Fruit fly (Drosophila melanogaster) whole organism, adult: Measurements from ENCODE around the gene CG45544.

Experiments
- CG1620 ChIP-seq: fragments of 200-800 bp; sonication (Bioruptor generic); optimal IDR thresholded peaks from 2 replicates; lab custom pipeline; 2016; ENCODE audit warnings: missing biosample characterization, missing genetic modification characterization
- CG5204 ChIP-seq: fragments of 200-800 bp; sonication (Bioruptor generic); optimal IDR thresholded peaks from 2 replicates; lab custom pipeline; 2016; ENCODE audit warnings: missing biosample characterization, missing genetic modification characterization
- CG7045 ChIP-seq: fragments of 200-800 bp; sonication (Bioruptor generic); optimal IDR thresholded peaks from 2 replicates; lab custom pipeline; 2017; ENCODE audit warnings: missing biosample characterization, mild to moderate bottlenecking, missing genetic modification characterization
- Mnt ChIP-seq: fragments of 200-800 bp; sonication (Bioruptor generic); optimal IDR thresholded peaks from 2 replicates; lab custom pipeline; 2016; ENCODE audit warnings: missing biosample characterization, mild to moderate bottlenecking, missing genetic modification characterization
- bab1 ChIP-seq: fragments of 200-800 bp; sonication (Bioruptor generic); optimal IDR thresholded peaks from 3 replicates; lab custom pipeline; 2019; ENCODE audit warnings: missing biosample characterization, mild to moderate bottlenecking, missing genetic modification characterization, moderate library complexity
- kay ChIP-seq: fragments of 200-800 bp; sonication (Bioruptor generic); peaks from one replicate; lab custom pipeline; 2016; ENCODE audit warnings: missing biosample characterization, missing genetic modification characterization, borderline replicate concordance
- ovo ChIP-seq: fragments of 200-800 bp; sonication (Bioruptor generic); optimal IDR thresholded peaks from 2 replicates; lab custom pipeline; 2016; ENCODE audit warnings: missing biosample characterization, missing genetic modification characterization
- tj ChIP-seq: fragments of 200-800 bp; sonication (Bioruptor generic); optimal IDR thresholded peaks from 3 replicates; lab custom pipeline; 2017; ENCODE audit warnings: missing biosample characterization, mild to moderate bottlenecking, missing genetic modification characterization, moderate library complexity
- toe ChIP-seq: fragments of 200-800 bp; sonication (Bioruptor generic); optimal IDR thresholded peaks from 2 replicates; lab custom pipeline; 2016; ENCODE audit warnings: missing biosample characterization, missing genetic modification characterization

dm6 chr3R:29212534-29212933, 43.8 kb upstream of the CG45544 start:
- TF ChIP-seq bab1 (GFP tag; lab: Kevin White, UChicago), result no peak
- no peak for TF ChIP-seq tj
- TF ChIP-seq CG7045 (GFP tag; lab: Kevin White, UChicago), result no peak
- TF ChIP-seq kay (GFP tag; lab: Kevin White, UChicago), result no peak
- TF ChIP-seq CG5204 (GFP tag; lab: Kevin White, UChicago), result no peak
- TF ChIP-seq toe (GFP tag; lab: Kevin White, UChicago), result no peak
- TF ChIP-seq ovo (GFP tag; lab: Kevin White, UChicago), result no peak
- no peak for TF ChIP-seq Mnt (GFP tag; lab: Kevin White, UChicago)
- no peak for TF ChIP-seq CG1620 (GFP tag; lab: Kevin White, UChicago)
